Worm (Caenorhabditis elegans) whole organism, L3 larva: ENCODE results near the gene lrr-1.

ENCODE experiments used
- ama-1 ChIP-seq: fragments of 150-350 bp; optimal IDR thresholded peaks from 2 replicates; lab custom pipeline; 2018
- fkh-10 ChIP-seq: sonication (generic microtip); optimal IDR thresholded peaks from 2 replicates; lab custom pipeline; 2017; ENCODE audit warnings: missing biosample characterization, missing genetic modification reagents, missing genetic modification characterization
- nhr-12 ChIP-seq: fragments of 150-350 bp; optimal IDR thresholded peaks from 2 replicates; lab custom pipeline; 2014; ENCODE audit warnings: missing biosample characterization, missing genetic modification characterization
- ztf-11 ChIP-seq: fragments of 150-350 bp; optimal IDR thresholded peaks from 2 replicates; lab custom pipeline; 2014; ENCODE audit warnings: missing biosample characterization, missing genetic modification characterization

DNA sequence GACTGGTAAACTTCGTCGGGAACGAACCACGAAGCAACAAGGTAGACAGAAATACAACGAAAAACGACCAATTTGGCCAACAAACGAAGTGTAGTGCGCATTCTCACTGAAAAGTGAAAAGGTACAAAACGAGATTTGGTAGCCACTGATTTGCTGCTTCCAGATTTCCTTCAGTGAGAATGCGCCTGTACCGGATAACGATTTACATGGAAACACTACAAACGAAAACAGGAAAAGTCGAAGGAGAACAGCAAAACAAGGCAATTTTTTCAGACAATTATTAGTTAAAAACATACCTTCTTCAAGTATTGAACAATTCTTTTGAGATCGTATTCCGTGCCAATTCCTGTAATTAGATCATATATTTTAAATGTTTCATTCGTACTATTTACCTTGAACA is 43.3 kb downstream of the lrr-1 start, which contains the start of gene pigb-1:
- no peak for TF ChIP-seq fkh-10 (GFP tag; lab: Kevin White, UChicago)
- no peak for TF ChIP-seq nhr-12 (tag; lab: Kevin White, UChicago)
- TF ChIP-seq ama-1 = no peak
- TF ChIP-seq ztf-11 (tag; lab: Kevin White, UChicago) = no peak
